Worm (Caenorhabditis elegans) whole organism, L4/young adult: ENCODE data around the gene C07A9.13.
A peak's percentile ranks its signal among the peaks of the same experiment; 100 is the strongest.

Experiments
- W03F9.2 ChIP-seq: fragments of 150-350 bp; optimal IDR thresholded peaks from 2 replicates; lab custom pipeline; 2014; ENCODE audit warnings: missing biosample characterization, missing genetic modification characterization
- dao-5 ChIP-seq: sonication (generic microtip); optimal IDR thresholded peaks from 2 replicates; lab custom pipeline; 2016; ENCODE audit warnings: missing genotype, missing genetic modification characterization, moderate library complexity, missing compliant biosample characterization
- him-1 ChIP-seq: sonication (generic microtip); optimal IDR thresholded peaks from 2 replicates; lab custom pipeline; 2016; ENCODE audit warnings: missing genotype, missing genetic modification reagents, missing genetic modification characterization, missing compliant biosample characterization

The C07A9.13 gene

DNA sequence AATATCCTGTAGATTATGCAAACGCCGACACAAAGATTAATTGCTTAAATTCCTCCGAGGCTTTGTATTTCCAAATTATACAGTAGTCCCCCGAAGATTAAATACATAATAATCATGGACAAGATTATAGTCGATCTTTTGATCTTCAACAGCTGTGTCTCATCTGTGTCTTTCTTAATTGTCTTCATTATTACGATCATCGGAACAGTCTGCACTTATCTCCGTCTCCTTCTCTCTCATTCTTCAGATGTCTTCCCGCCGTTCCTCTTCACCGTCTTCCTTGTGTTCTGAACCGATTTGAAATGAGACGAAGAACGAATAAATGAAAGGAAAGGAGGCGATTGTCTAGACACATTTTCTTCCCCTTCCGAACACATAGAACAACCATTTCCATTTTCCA, 20.0 kb downstream of the C07A9.13 start:
- TF ChIP-seq him-1 (tag; lab: Kevin White, UChicago) = no peak

DNA sequence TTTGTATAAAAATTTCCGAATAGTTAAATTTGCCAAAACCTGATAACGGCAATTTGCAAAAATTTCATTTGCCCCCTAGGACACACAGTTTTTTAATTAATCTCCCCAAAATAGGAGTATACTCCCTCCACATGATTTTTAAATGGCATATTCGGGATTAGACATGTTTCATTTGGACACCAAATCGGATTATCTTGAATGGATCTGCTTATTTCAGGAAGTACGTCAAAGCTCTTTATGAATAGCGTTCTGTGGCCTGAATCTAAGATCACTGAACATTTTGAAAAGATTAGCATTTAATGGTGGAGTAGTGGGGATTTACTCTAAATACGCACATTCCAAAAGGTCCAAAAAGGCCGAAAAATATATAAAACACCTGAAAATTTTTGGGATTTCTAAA, 22.5 kb downstream of the C07A9.13 start:
- TF ChIP-seq W03F9.2 (tag; lab: Kevin White, UChicago) = no peak
- no peak for TF ChIP-seq dao-5 (tag; lab: Kevin White, UChicago)
- TF ChIP-seq him-1 (tag; lab: Kevin White, UChicago) = no peak

DNA sequence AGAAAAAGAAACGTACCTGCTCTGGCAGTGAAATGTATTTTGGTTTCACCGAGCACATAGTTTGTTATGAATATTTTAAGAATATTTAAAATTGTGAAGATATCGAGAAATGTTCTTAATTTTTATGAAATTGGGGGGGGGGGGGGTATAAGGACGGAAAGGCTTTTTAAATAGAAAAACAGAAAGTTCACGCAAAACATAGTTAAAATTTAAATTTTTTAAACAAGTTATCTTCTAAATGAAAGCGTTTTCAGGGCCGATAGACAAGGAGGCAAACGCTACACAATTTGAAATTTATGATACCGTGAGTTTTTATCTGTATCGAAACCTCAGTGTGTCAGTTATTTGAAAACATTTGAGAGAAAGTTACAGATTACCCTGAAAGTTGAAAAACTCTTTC, 25.3 kb downstream of the C07A9.13 start, which contains the start of gene C15H7.4:
C15H7.4 (minus strand) TSS at position 101 of the 400 bp plus-strand sequence.
- no peak for TF ChIP-seq him-1 (tag; lab: Kevin White, UChicago)
- no peak for TF ChIP-seq dao-5 (tag; lab: Kevin White, UChicago)

DNA sequence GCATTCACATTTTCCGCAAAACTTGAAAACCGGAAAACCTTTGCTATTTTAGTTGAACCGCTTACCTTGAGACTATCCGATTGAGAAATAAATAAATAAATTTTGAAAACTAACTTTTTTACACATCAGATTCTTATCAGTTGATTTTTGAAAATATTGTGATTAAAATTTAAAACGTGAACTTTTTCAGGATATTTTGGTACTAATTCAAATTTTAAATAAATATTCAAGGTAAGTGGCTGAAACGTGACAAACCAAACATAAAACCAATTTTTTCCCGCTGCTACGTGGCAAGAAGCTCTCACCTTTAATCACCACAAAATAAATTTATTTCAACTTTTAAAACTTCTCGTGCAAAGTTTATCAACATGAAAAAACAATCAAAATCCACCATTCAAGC, 29.2 kb downstream of the C07A9.13 start, which contains the start of gene C15H7.3:
C15H7.3 (minus strand) TSS at position 101 of the 400 bp plus-strand sequence.
- TF ChIP-seq dao-5 (tag; lab: Kevin White, UChicago) = no peak
- no peak for TF ChIP-seq W03F9.2 (tag; lab: Kevin White, UChicago)

DNA sequence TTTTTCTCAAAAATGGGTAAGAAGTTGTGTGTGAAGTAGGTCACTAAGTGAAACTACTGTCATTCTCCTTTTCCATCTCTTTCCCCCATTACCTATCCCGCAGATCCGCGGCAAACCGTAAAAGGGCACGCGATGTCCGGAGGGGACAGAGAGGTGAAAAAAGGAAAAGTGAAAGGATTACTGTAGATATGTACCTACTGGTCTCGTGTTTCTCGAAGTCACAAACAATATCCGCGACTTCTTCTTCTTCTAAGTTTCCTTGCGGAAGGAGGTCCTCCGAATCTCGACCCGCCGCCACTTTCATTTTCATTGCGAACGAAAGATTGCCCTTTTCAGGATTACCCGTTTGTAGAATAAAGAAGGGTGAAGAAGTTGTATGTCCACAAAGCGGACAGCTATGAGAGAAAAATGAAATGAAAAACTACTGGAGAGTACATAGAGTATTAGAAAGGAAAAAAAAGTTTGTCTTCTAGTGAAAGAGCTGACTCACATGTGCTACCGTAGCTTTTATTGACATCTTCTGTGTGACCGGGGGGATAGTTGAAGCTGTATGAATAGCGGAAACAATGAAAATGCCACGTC, 34.6 kb downstream of the C07A9.13 start:
- no peak for TF ChIP-seq him-1 (tag; lab: Kevin White, UChicago)
- no peak for TF ChIP-seq W03F9.2 (tag; lab: Kevin White, UChicago)
- TF ChIP-seq dao-5 (tag; lab: Kevin White, UChicago) = no peak

DNA sequence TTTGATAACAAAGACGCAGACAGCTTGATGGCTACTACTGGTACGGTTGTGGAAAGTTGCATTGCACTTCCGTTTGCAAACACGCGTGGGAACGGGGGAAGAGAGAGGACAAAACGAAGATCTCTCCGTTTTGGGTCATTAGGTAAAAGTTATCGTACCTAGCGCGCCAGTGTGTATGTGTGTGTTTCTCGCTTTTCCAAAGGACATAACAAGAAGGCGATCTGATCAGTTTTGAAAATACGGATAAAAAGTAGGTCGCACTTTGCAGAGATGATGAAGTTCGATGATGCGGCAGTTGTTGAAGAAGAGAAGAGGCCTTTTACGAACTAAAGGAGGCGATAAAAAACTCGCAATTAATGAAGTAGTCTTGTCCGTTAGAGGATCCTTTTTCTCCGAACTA, 36.0 kb downstream of the C07A9.13 start:
- TF ChIP-seq him-1 (tag; lab: Kevin White, UChicago) (no peak), W03F9.2 (tag; lab: Kevin White, UChicago) (no peak), dao-5 (tag; lab: Kevin White, UChicago) (no peak)

DNA sequence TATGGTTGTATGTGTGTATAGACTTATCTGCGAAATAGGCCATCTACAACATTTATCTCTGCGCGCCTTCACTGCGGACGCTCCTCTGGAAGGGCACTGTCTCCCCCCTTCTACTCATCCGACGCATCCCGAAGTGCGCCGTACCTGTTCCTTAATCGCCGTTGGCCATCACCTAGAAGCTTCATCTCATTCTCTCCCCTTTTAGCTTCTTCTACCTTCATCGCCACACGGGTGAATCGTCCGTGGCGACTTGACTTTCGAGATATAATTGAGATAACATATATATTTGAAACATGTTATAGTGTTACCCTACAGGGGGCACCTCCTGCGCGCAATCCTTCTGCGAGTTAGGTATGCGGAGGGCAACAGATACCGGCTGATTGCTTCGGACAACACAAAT, 39.0 kb downstream of the C07A9.13 start:
- TF ChIP-seq him-1 (tag; lab: Kevin White, UChicago) = no peak
- TF ChIP-seq W03F9.2 (tag; lab: Kevin White, UChicago) = no peak
- TF ChIP-seq dao-5 (tag; lab: Kevin White, UChicago) = no peak

DNA sequence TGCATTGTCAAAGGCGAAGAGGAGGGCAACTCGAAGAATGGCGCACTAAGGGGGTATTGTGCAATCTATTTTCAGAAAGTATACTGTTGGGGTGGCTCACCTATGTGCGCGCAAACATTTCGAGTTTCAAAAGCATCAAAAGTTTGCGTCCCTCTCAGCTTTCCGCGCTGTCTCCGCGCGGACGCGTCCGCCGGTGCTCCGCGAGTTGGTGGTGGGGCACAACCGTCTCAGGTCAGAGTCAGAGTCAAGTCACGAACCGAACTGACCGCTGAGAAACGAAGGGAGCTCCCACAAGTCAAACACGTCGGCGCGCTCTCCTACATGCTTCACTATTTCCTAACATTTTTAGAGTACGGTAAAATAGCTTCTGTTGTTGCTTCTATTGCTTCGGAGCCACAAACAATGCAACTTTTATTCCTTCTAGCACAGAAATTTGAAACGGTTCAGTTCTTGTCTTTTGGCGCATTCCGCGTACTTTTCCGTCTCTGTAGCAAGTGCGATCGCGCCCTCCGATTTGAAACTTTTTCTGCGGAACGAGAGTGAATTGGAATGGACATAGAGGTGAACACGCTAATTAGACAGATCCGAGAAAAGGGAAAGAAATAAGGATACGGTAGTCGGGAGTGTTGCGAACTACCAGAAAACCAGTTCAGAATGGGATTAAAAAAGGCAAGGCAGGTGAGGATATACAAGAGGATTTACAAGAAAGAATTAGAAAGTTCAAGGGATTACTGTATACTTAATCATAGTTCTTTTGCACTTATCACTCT, 41.6 kb downstream of the C07A9.13 start:
- TF ChIP-seq him-1 (tag; lab: Kevin White, UChicago) = no peak
- no peak for TF ChIP-seq W03F9.2 (tag; lab: Kevin White, UChicago)
- no peak for TF ChIP-seq dao-5 (tag; lab: Kevin White, UChicago)

DNA sequence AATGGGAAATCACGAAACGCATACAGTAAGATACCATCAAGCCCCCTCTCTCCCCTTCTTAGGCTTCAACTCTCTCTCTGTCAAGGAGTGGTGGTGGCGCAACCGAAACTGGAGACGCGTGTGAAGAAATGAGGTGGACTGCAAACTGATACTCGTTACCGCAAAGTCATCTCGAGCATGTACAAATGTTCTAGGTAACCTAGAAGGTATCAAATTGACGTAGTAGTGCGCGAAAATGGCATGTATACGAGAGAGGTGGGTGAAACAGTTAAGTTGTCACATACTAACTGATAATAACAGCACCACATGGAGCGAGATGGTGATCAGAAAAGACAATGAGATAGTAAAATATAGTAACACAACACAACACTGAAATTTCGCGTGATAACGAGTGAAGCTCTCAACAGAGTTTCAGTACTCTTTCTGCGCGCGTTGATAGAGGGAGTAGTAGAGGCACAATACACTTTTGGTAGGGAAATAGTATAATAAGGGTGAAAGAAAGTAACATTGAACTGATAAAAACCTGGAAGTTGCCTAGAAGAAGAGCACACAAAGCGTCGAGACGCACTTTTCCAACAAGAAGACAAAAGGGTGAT, 42.8 kb downstream of the C07A9.13 start:
- TF ChIP-seq him-1 (tag; lab: Kevin White, UChicago) = no peak
- TF ChIP-seq dao-5 (tag; lab: Kevin White, UChicago) = no peak
- no peak for TF ChIP-seq W03F9.2 (tag; lab: Kevin White, UChicago)

DNA sequence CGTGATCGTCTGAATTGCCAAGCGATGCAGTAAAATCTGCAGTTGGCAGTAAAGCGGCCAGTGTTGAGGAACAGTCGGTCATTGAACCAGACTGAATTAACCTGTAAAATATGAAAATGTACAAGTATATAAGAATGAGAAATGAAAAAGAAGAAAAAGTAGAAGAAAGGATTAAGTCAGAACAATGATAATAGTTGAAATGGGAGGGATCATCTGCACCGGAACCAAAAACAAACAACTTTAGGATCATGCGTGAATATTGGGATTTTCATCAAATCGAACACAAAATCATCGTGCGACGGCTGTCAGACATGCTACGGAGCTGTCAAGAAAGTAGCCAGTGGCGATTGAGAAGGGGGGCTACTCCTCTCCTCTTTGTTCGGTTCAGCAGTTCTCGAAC, 44.1 kb downstream of the C07A9.13 start, which contains the start of gene gei-13:
gei-13 (minus strand) TSS at position 101 of the 400 bp plus-strand sequence.
- no peak for TF ChIP-seq dao-5 (tag; lab: Kevin White, UChicago)
- TF ChIP-seq W03F9.2 (tag; lab: Kevin White, UChicago) = no peak
- no peak for TF ChIP-seq him-1 (tag; lab: Kevin White, UChicago)

DNA sequence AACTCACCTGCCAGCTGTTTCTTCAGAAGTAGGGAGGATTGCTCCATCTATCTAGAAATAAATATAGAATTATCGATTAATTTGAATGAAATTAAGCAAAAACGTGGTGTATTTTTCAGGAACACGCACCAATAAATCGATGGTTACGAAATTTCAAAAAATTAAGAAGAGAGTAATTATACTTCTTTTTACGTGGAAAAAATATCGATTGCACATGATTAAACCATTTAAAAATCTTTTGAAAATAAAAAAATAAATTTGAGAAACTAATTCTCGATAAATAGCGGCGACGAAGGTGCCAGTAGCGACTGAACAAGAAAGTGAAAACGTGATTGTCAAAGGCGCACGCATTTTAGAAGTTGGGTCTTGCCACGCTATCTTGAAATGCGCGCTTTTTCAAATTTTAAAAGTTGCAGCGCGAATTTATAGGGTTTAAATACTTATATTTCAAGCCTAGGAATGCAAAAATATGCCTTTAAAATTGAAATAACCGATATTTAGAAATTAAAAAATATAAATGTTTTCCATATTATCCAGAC, 49.9 kb downstream of the C07A9.13 start, which contains the start of gene ubc-7:
ubc-7 (minus strand) TSS at position 51 of the 539 bp plus-strand sequence.
- peak; percentile 79 for TF ChIP-seq W03F9.2 (tag; lab: Kevin White, UChicago)
- no peak for TF ChIP-seq dao-5 (tag; lab: Kevin White, UChicago)

DNA sequence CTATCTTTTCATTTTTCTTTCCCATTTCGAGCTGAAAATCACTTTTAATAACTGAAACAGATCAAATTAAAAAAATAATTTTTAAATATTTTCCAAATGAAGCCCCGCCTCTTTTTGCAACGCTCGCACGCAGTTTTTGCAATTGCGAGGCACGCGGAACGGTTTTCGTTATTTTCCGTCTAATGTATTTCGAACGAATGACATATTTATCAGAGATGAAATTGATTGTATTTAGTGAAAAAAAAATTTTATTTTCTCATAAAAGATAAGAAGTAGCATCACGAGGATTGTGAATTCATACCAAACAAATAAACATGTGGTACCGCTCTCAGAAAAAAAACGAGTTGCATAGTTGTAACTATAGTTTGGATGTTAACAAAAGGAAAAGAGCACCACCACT, 51.3 kb downstream of the C07A9.13 start, which contains the start of gene rpac-19:
rpac-19 (minus strand) TSS at position 31 of the 400 bp plus-strand sequence.
- TF ChIP-seq dao-5 (tag; lab: Kevin White, UChicago) = no peak
- peak; percentile 74 for TF ChIP-seq W03F9.2 (tag; lab: Kevin White, UChicago)
